Worm (Caenorhabditis elegans): ENCODE measurements around the gene Y43F8B.15.

DNA sequence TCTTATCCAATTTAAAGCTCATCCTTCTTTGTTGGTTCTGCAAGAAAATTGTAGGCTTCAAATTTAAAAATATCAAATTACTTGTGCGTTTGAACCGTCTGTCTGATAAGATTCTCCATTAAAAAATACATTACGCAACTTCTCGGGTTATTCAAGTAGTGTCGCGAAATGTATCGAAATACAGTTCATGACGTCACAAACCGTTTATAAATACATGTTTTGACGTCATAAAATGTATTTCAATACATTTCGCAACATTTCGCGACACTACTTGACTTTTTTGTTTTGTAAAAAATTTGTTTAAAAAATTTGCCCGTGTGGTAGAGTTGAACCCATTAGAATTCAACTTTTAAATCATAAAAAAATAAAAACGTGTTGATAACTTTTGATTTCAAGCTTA is 18.3 kb downstream of the Y43F8B.15 start:
- TF ChIP-seq alr-1 (tag; optimal IDR thresholded peaks at IDR 0.05) (no peak), ama-1 (optimal IDR thresholded peaks at IDR 0.05) (no peak), elt-3 (tag; optimal IDR thresholded peaks at IDR 0.05) (no peak), nhr-11 (tag; optimal IDR thresholded peaks at IDR 0.05) (no peak), nhr-6 (tag; optimal IDR thresholded peaks at IDR 0.05) (no peak), egl-27 (tag; optimal IDR thresholded peaks at IDR 0.05) (no peak), unc-62 (GFP tag; optimal IDR thresholded peaks at IDR 0.05) (no peak), ztf-11 (tag; optimal IDR thresholded peaks at IDR 0.05) (no peak), fos-1 (tag; optimal IDR thresholded peaks at IDR 0.05) (no peak), mdl-1 (tag; optimal IDR thresholded peaks at IDR 0.05) (no peak), aly-2 (tag; optimal IDR thresholded peaks at IDR 0.05) (no peak), lin-39 (tag; optimal IDR thresholded peaks at IDR 0.05) (no peak), lin-13 (GFP tag; optimal IDR thresholded peaks at IDR 0.05) (no peak)

All from whole organism, L2 larva.